Fruit fly (Drosophila melanogaster) whole organism, pupa: ENCODE data around the gene sog.

ENCODE experiments used
- CG10348 ChIP-seq: fragments of 200-800 bp; sonication (Bioruptor generic); IDR thresholded peaks from 2 replicates; pipeline ENCODE4 v1.3.6; 2022; ENCODE audit warnings: missing biosample characterization, missing genetic modification characterization
- CG12605 ChIP-seq: fragments of 200-800 bp; sonication (Bioruptor generic); IDR thresholded peaks from 2 replicates; pipeline ENCODE4 v1.3.6; 2022; ENCODE audit warnings: missing biosample characterization, missing genetic modification characterization
- CG13204 ChIP-seq: fragments of 200-800 bp; sonication (Bioruptor generic); optimal IDR thresholded peaks from 2 replicates; lab custom pipeline; 2018; ENCODE audit warnings: missing biosample characterization, mild to moderate bottlenecking, missing genetic modification characterization, moderate library complexity
- CG14655 ChIP-seq: fragments of 200-800 bp; sonication (Bioruptor generic); optimal IDR thresholded peaks from 3 replicates; lab custom pipeline; 2017; ENCODE audit warnings: mild to moderate bottlenecking, missing biosample characterization, missing genetic modification reagents, missing genetic modification characterization
- CG15710 ChIP-seq: fragments of 200-800 bp; sonication (Bioruptor generic); optimal IDR thresholded peaks from 2 replicates; lab custom pipeline; 2018; ENCODE audit warnings: missing biosample characterization, mild to moderate bottlenecking, missing genetic modification characterization, moderate library complexity
- CG17806 ChIP-seq: fragments of 200-800 bp; sonication (Bioruptor generic); optimal IDR thresholded peaks from 2 replicates; lab custom pipeline; 2018; ENCODE audit warnings: missing biosample characterization, mild to moderate bottlenecking, missing genetic modification characterization, moderate library complexity
- CG32121 ChIP-seq: fragments of 200-800 bp; sonication (Bioruptor generic); IDR thresholded peaks from 2 replicates; pipeline ENCODE4 v1.3.6; 2022; ENCODE audit warnings: missing biosample characterization, missing genetic modification characterization
- CG34367 ChIP-seq: fragments of 200-800 bp; sonication (Bioruptor generic); optimal IDR thresholded peaks from 2 replicates; lab custom pipeline; 2018; ENCODE audit warnings: missing biosample characterization, mild to moderate bottlenecking, missing genetic modification characterization
- CG4496 ChIP-seq: fragments of 200-800 bp; sonication (Bioruptor generic); IDR thresholded peaks from 3 replicates; pipeline ENCODE4 v1.3.6; 2022; ENCODE audit warnings: missing biosample characterization, missing genetic modification characterization
- CG8159 ChIP-seq: fragments of 200-800 bp; sonication (Bioruptor generic); optimal IDR thresholded peaks from 3 replicates; lab custom pipeline; 2018; ENCODE audit warnings: missing biosample characterization, mild to moderate bottlenecking, missing genetic modification characterization, moderate library complexity
- CG8301 ChIP-seq: fragments of 200-800 bp; sonication (Bioruptor generic); optimal IDR thresholded peaks from 2 replicates; lab custom pipeline; 2018; ENCODE audit warnings: missing biosample characterization, mild to moderate bottlenecking, missing genetic modification characterization
- CG9948 ChIP-seq: fragments of 200-800 bp; sonication (Bioruptor generic); optimal IDR thresholded peaks from 2 replicates; lab custom pipeline; 2018; ENCODE audit warnings: missing biosample characterization, mild to moderate bottlenecking, missing genetic modification characterization, moderate library complexity
- D1 ChIP-seq: fragments of 200-800 bp; sonication (Bioruptor generic); optimal IDR thresholded peaks from 2 replicates; lab custom pipeline; 2018; ENCODE audit warnings: missing biosample characterization, mild to moderate bottlenecking, missing genetic modification characterization, moderate library complexity
- EcR ChIP-seq: fragments of 200-800 bp; sonication (Bioruptor generic); optimal IDR thresholded peaks from 3 replicates; lab custom pipeline; 2019; ENCODE audit warnings: missing biosample characterization, missing genetic modification characterization, mild to moderate bottlenecking, moderate library complexity, missing genetic modification reagents
- Ets98B ChIP-seq: fragments of 200-800 bp; sonication (Bioruptor generic); IDR thresholded peaks from 2 replicates; pipeline ENCODE4 v1.3.6; 2022; ENCODE audit warnings: missing biosample characterization, missing genetic modification characterization
- Pif1A ChIP-seq: fragments of 200-800 bp; sonication (Bioruptor generic); optimal IDR thresholded peaks from 3 replicates; lab custom pipeline; 2016; ENCODE audit warnings: missing biosample characterization, missing genetic modification characterization
- Pif1B ChIP-seq: fragments of 200-800 bp; sonication (Bioruptor generic); optimal IDR thresholded peaks from 3 replicates; lab custom pipeline; 2016; ENCODE audit warnings: missing biosample characterization, missing genetic modification characterization
- Snoo ChIP-seq: fragments of 200-800 bp; sonication (Bioruptor generic); optimal IDR thresholded peaks from 3 replicates; lab custom pipeline; 2017; ENCODE audit warnings: missing biosample characterization, mild to moderate bottlenecking, missing genetic modification characterization, inconsistent platforms
- fd96Ca ChIP-seq: fragments of 200-800 bp; sonication (Bioruptor generic); IDR thresholded peaks from 3 replicates; pipeline ENCODE4 v1.3.6; 2022; ENCODE audit warnings: missing biosample characterization, missing genetic modification characterization
- gl ChIP-seq: fragments of 200-800 bp; sonication (Bioruptor generic); optimal IDR thresholded peaks from 2 replicates; lab custom pipeline; 2018; ENCODE audit warnings: missing biosample characterization, mild to moderate bottlenecking, missing genetic modification characterization
- rn ChIP-seq: fragments of 200-800 bp; sonication (Bioruptor generic); IDR thresholded peaks from 2 replicates; pipeline ENCODE4 v1.3.6; 2022; ENCODE audit warnings: missing biosample characterization, missing genetic modification characterization

Gene sog

dm6 chrX:15653364-15653809 is 20.2 kb upstream of the sog start:
- TF ChIP-seq D1 (peak; percentile 65), rn (GFP tag; lab: Robert Waterston, UW) (no peak)

dm6 chrX:15651559-15651958 is 18.3 kb upstream of the sog start:
- TF ChIP-seq CG4496 (GFP tag; lab: Robert Waterston, UW) (0 out of 3 replicates have a peak, but pooled peaks have one; percentile 15), CG13204 (no peak)

dm6 chrX:15649507-15649906 is 16.3 kb upstream of the sog start:
- TF ChIP-seq CG10348 (GFP tag; lab: Robert Waterston, UW) (no peak), CG8159 (no peak), CG32121 (GFP tag; lab: Robert Waterston, UW) (no peak)

dm6 chrX:15648180-15648579 is 14.9 kb upstream of the sog start:
- TF ChIP-seq CG9948 (tag; lab: Kevin White, UChicago) (no peak), gl (tag; lab: Kevin White, UChicago) (no peak), CG4496 (GFP tag; lab: Robert Waterston, UW) (no peak), CG32121 (GFP tag; lab: Robert Waterston, UW) (no peak), fd96Ca (GFP tag; lab: Robert Waterston, UW) (no peak), CG15710 (no peak), CG8159 (no peak), Pif1A (no peak), Snoo (tag; lab: Kevin White, UChicago) (no peak), Ets98B (GFP tag; lab: Robert Waterston, UW) (no peak), CG8301 (tag; lab: Kevin White, UChicago) (no peak), CG10348 (GFP tag; lab: Robert Waterston, UW) (no peak), CG14655 (GFP tag; lab: Kevin White, UChicago) (no peak), CG17806 (no peak), CG12605 (GFP tag; lab: Robert Waterston, UW) (no peak), D1 (no peak)

dm6 chrX:15646792-15647191 is 13.6 kb upstream of the sog start:
- TF ChIP-seq CG15710 (no peak), CG12605 (GFP tag; lab: Robert Waterston, UW) (no peak), Snoo (tag; lab: Kevin White, UChicago) (no peak)

dm6 chrX:15643922-15644321 is 10.7 kb upstream of the sog start, which contains the start of gene CG8117:
TSS of gene CG8117 (plus strand) at chrX:15644222.
- no peak for TF ChIP-seq CG17806
- no peak for TF ChIP-seq rn (GFP tag; lab: Robert Waterston, UW)

dm6 chrX:15643210-15643609 is 10.0 kb upstream of the sog start:
- TF ChIP-seq CG15710 (no peak), CG12605 (GFP tag; lab: Robert Waterston, UW) (no peak), CG4496 (GFP tag; lab: Robert Waterston, UW) (no peak), CG32121 (GFP tag; lab: Robert Waterston, UW) (no peak), CG8301 (tag; lab: Kevin White, UChicago) (no peak), CG14655 (GFP tag; lab: Kevin White, UChicago) (no peak), CG17806 (no peak), D1 (no peak), gl (tag; lab: Kevin White, UChicago) (no peak), rn (GFP tag; lab: Robert Waterston, UW) (no peak), fd96Ca (GFP tag; lab: Robert Waterston, UW) (no peak), CG8159 (no peak), CG13204 (no peak), CG10348 (GFP tag; lab: Robert Waterston, UW) (no peak), Ets98B (GFP tag; lab: Robert Waterston, UW) (no peak), EcR (no peak), Pif1B (GFP tag; lab: Kevin White, UChicago) (no peak)

dm6 chrX:15642056-15642455 is 8.8 kb upstream of the sog start:
- no peak for TF ChIP-seq EcR
- no peak for TF ChIP-seq CG12605 (GFP tag; lab: Robert Waterston, UW)
- TF ChIP-seq rn (GFP tag; lab: Robert Waterston, UW), result no peak
- TF ChIP-seq CG8159, result peak; percentile 81
- no peak for TF ChIP-seq Ets98B (GFP tag; lab: Robert Waterston, UW)
- peak; percentile 63 for TF ChIP-seq Pif1A
- TF ChIP-seq gl (tag; lab: Kevin White, UChicago), result peak; percentile 6
- TF ChIP-seq CG34367 (tag; lab: Kevin White, UChicago), result peak; percentile 64
- TF ChIP-seq CG13204, result no peak
- TF ChIP-seq CG14655 (GFP tag; lab: Kevin White, UChicago), result peak; percentile 57
- TF ChIP-seq CG4496 (GFP tag; lab: Robert Waterston, UW), result 0 out of 3 replicates have a peak, but pooled peaks have one; percentile 26
- no peak for TF ChIP-seq CG10348 (GFP tag; lab: Robert Waterston, UW)
- TF ChIP-seq Pif1B (GFP tag; lab: Kevin White, UChicago), result peak; percentile 66
- TF ChIP-seq fd96Ca (GFP tag; lab: Robert Waterston, UW), result no peak
- peak; percentile 66 for TF ChIP-seq Snoo (tag; lab: Kevin White, UChicago)
- TF ChIP-seq D1, result peak; percentile 34
- TF ChIP-seq CG17806, result peak; percentile 69
- TF ChIP-seq CG8301 (tag; lab: Kevin White, UChicago), result peak; percentile 33
- TF ChIP-seq CG9948 (tag; lab: Kevin White, UChicago), result peak; percentile 66
- TF ChIP-seq CG32121 (GFP tag; lab: Robert Waterston, UW), result no peak
- TF ChIP-seq CG15710, result peak; percentile 80
